Worm (Caenorhabditis elegans): Measurements from ENCODE around the gene lect-2.

ce11 chrII:5819655-5820054 is 29.1 kb downstream of the lect-2 start:
- TF ChIP-seq dve-1 (tag; optimal IDR thresholded peaks at IDR 0.05) = no peak
- peak; percentile 13 for TF ChIP-seq unc-42 (tag; optimal IDR thresholded peaks at IDR 0.05)
- TF ChIP-seq hlh-30 (tag; optimal IDR thresholded peaks at IDR 0.05; ENCODE audit: insufficient read depth) = no peak
- TF ChIP-seq ztf-16 (tag; optimal IDR thresholded peaks at IDR 0.05) = no peak
- TF ChIP-seq tbx-7 (tag; optimal IDR thresholded peaks at IDR 0.05) = no peak
- no peak for TF ChIP-seq dmd-4 (tag; optimal IDR thresholded peaks at IDR 0.05; ENCODE audit: borderline replicate concordance)
- TF ChIP-seq nhr-232 (tag; optimal IDR thresholded peaks at IDR 0.05) = no peak
- TF ChIP-seq ama-1 (optimal IDR thresholded peaks at IDR 0.05) = no peak
- no peak for TF ChIP-seq hlh-15 (tag; optimal IDR thresholded peaks at IDR 0.05)
- no peak for TF ChIP-seq ceh-22 (tag; optimal IDR thresholded peaks at IDR 0.05)
- TF ChIP-seq fkh-10 (GFP tag; optimal IDR thresholded peaks at IDR 0.05) = no peak
- TF ChIP-seq pag-3 (tag; optimal IDR thresholded peaks at IDR 0.05; ENCODE audit: borderline replicate concordance) = no peak
- TF ChIP-seq nfya-1 (tag; optimal IDR thresholded peaks at IDR 0.05) = no peak

All from whole organism, late embryonic.